Fruit fly (Drosophila melanogaster) ovary, adult (tissue): Measurements from ENCODE around the gene Eig71Ek.

Experiments
- CG17801 ChIP-seq: fragments of 200-800 bp; optimal IDR thresholded peaks from 2 replicates; lab custom pipeline; 2019; ENCODE audit warnings: missing biosample characterization, mild to moderate bottlenecking, missing genetic modification characterization, moderate library complexity; ENCODE audit not compliant: partially characterized antibody

The Eig71Ek gene

DNA sequence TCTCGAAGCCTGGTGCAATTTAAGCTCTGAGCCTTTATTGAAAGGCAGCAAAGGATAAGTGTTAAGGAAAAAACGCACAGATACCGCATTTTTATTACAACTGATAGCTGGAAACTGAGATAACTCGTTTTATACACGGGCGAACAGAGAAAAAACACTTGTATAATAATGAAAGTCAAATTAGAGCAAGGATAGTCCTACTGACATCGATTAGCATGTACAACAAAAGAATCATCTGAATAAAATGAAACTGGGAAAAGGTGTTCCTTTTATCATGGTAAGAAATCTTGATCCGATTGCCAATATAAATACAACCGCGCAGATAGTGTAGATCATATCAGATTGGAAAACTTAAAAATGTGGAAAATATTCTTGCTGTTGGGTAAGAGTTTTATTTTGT, at the start of gene Eig71Ek, which contains the start of gene Eig71Ej:
Gene Eig71Ek, plus strand, starts transcription at position 334 of the 400 bp plus-strand sequence.
Gene Eig71Ej, minus strand, starts transcription at position 101 of the 400 bp plus-strand sequence.
- TF ChIP-seq CG17801 (GFP tag; lab: Kevin White, UChicago) = no peak

DNA sequence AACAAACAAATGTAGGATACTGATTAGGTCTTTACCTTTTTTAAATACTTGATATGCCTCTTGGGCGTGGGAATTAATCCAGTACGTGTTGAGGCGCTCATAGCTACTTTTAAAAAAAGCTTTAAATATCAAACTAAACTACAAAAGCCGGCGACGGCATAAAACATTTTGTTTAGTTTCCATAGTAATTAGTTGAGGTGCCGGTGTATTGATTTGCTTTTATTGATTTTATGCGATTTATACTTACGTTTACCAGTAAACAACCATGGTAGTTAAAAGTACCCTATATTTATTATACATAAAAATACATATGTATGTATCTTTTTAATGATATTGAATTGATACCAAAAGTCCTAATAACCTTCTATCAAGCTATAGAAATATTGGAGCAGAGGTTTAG, 48.3 kb upstream of the Eig71Ek start, which contains the start of gene CG13449:
Gene CG13449, minus strand, starts transcription at position 101 of the 400 bp plus-strand sequence.
- TF ChIP-seq CG17801 (GFP tag; lab: Kevin White, UChicago) = no peak

dm6 chr3L:15616490-15616889, 44.6 kb upstream of the Eig71Ek start:
- no peak for TF ChIP-seq CG17801 (GFP tag; lab: Kevin White, UChicago)

- no peak for TF ChIP-seq CG17801 (GFP tag; lab: Kevin White, UChicago)
Observed at dm6 chr3L:15616900-15617299, 44.1 kb upstream of the Eig71Ek start.

dm6 chr3L:15619626-15620247, 41.3 kb upstream of the Eig71Ek start, which contains the start of gene Phs:
Phs (plus strand) TSS chr3L:15619901.
- TF ChIP-seq CG17801 (GFP tag; lab: Kevin White, UChicago) = peak; percentile 32

DNA sequence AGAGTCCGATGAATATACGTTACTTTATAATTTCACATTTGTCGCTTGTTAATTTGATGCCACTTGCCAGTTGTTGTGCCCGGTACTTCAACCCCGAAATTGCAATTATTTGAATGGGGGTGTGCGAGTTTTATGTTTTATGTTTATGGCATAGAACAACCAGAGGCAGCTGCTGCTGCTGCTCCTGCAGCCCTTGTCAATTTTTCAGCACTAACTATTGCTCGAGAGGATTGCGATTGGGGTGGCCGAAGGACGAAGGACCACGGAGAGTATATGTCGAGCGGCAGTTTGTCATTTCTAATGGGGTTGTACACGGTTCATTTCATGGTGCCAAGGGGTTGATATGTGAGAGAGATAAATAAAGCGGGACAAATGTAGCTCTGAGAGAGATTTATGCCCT, 37.0 kb upstream of the Eig71Ek start:
- no peak for TF ChIP-seq CG17801 (GFP tag; lab: Kevin White, UChicago)

dm6 chr3L:15624944-15625610, 36.0 kb upstream of the Eig71Ek start:
- no peak for TF ChIP-seq CG17801 (GFP tag; lab: Kevin White, UChicago)

DNA sequence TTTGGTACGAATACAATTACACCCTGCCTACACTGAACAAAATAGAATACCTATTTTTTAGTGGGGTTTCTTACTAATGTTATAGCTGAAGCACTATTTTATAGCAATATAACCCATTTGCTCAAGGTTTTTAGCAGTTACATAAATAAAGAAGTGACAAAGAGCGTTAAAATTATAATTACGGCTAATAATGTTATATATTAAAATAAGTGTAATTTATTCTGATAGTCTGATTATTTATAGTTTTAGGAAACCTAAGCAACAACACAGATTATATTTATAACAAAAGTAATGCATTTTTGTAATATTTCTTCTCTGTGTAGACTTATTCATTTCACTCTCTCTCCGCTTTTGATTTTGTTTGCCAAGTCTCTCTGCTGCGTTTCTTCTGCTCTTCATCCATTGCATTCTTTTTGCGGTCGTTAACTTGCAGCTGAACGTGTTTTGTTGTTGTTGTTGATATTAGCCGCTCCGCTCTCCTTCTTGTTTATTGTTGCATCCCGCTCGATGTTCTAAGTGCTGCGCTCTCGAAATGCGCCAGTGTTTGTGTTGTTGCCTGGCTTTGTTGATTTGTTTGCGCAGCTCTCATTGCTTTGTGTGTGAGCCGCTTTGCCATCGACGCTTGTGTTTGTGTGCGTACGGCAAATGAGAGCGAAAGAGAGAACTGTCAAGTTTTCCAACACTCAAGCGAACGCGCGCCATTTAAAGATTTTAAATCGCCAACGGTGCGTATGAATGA, 35.2 kb upstream of the Eig71Ek start:
- TF ChIP-seq CG17801 (GFP tag; lab: Kevin White, UChicago) = peak; percentile 92

DNA sequence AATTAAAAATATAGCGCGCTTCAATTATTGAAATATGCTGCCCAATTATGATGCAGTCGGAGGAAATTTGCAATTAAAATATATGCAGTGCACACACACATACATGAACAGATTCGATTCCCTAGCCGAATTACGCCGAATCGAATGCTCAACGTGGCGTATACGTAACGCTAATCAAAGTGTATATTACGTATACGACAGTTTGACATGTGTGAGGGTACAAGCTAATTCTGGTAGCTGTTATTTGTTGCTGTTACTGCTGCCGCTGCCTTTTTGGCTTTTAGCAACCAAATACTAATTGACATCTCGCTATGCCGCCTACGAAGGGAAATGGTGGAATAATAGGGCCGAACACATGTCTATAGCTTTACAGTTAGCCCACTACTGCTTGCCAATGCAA, 33.8 kb upstream of the Eig71Ek start:
- no peak for TF ChIP-seq CG17801 (GFP tag; lab: Kevin White, UChicago)

- TF ChIP-seq CG17801 (GFP tag; lab: Kevin White, UChicago) = no peak
Observed at dm6 chr3L:15631067-15631466, 30.0 kb upstream of the Eig71Ek start.

DNA sequence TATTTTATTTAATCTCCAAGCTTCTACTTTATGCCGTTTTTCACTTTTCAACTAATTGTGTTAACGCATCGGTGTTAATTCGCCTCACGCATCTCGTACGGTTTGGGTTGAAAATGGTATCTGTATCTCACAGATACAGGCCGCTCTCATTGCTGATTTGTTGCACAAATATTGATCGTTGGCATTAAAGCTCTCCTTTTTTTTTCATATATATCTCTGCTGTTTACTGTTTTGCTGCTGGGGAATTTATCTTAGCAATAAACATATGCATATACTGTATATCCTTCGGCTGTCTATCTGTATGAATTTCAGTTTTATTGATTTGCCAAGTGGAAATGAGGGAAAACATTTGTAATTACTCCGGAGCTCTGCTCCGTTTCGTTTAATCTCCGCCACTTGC, 28.4 kb upstream of the Eig71Ek start:
- no peak for TF ChIP-seq CG17801 (GFP tag; lab: Kevin White, UChicago)

dm6 chr3L:15634368-15635075, 26.5 kb upstream of the Eig71Ek start:
- TF ChIP-seq CG17801 (GFP tag; lab: Kevin White, UChicago) = no peak

dm6 chr3L:15636359-15636758, 24.7 kb upstream of the Eig71Ek start:
- TF ChIP-seq CG17801 (GFP tag; lab: Kevin White, UChicago) = no peak

DNA sequence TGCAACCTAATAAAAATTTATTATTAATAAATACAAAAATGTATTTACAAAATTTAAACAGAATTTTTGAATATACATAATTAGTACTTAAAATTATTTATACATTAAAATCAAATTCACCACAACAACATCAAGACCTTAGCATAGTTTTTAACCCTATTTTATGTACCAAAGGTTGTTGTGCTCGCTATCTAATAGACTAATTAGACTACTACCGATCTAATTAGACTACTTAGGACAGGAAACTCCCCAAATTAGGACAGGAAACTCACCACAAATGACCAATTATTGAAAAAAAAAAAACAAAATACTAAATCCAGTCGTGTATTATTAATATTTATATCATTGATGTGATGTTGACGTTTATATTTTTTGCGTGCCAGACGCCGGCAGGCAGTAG, 24.1 kb upstream of the Eig71Ek start:
- TF ChIP-seq CG17801 (GFP tag; lab: Kevin White, UChicago) = no peak

DNA sequence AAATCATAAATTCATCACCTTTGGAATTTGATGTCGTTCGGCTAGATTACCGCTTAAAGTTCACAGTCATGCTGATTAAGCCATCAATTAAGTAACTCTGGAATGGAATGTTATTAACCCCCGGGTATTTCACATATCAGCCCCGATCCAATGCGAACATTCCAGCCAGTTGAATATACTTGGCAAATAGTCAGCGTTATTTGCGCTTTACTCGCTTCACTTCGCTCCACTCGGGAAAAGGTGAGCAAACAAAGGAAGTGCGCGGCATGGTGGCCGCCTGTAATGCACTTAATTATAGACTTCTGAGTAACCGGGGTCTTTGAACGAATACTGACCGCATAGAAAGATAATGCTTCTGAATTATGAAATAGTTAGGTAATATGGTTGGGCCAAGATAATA, 23.4 kb upstream of the Eig71Ek start:
- TF ChIP-seq CG17801 (GFP tag; lab: Kevin White, UChicago) = no peak
